Fruit fly (Drosophila melanogaster) whole organism, embryonic: ENCODE results near the gene Rab19.

ENCODE experiments used
- Bteb2 ChIP-seq: fragments of 200-800 bp; sonication (Bioruptor generic); optimal IDR thresholded peaks from 2 replicates; lab custom pipeline; 2016; ENCODE audit warnings: missing biosample characterization, missing genetic modification characterization
- CG10543 ChIP-seq: fragments of 200-800 bp; sonication (Bioruptor generic); optimal IDR thresholded peaks from 3 replicates; lab custom pipeline; 2017; ENCODE audit warnings: missing biosample characterization, mild to moderate bottlenecking, missing genetic modification characterization, moderate library complexity
- CG12744 ChIP-seq: fragments of 200-800 bp; sonication (Bioruptor generic); optimal IDR thresholded peaks from 2 replicates; lab custom pipeline; 2016; ENCODE audit warnings: missing biosample characterization, missing genetic modification characterization
- CG14441 ChIP-seq: fragments of 200-800 bp; sonication (Bioruptor generic); IDR thresholded peaks from 2 replicates; pipeline ENCODE4 v1.3.6; 2022; ENCODE audit warnings: missing biosample characterization, missing genetic modification characterization
- CG16813 ChIP-seq: fragments of 200-800 bp; sonication (Bioruptor generic); IDR thresholded peaks from 3 replicates; pipeline ENCODE4 v1.3.6; 2022; ENCODE audit warnings: missing biosample characterization, missing genetic modification characterization; ENCODE audit not compliant: partially characterized antibody
- CG17186 ChIP-seq: fragments of 200-800 bp; sonication (Bioruptor generic); optimal IDR thresholded peaks from 3 replicates; lab custom pipeline; 2017; ENCODE audit warnings: missing biosample characterization, missing genetic modification reagents, missing genetic modification characterization
- CG18011 ChIP-seq: fragments of 200-800 bp; sonication (Bioruptor generic); optimal IDR thresholded peaks from 2 replicates; lab custom pipeline; 2017; ENCODE audit warnings: missing biosample characterization, missing genetic modification characterization, mild to moderate bottlenecking, moderate library complexity, missing genotype
- CG2116 ChIP-seq: fragments of 200-800 bp; sonication (Bioruptor generic); optimal IDR thresholded peaks from 3 replicates; lab custom pipeline; 2018; ENCODE audit warnings: missing biosample characterization, mild to moderate bottlenecking, missing genetic modification characterization
- CG2889 ChIP-seq: fragments of 200-800 bp; sonication (Bioruptor generic); IDR thresholded peaks from 3 replicates; pipeline ENCODE4 v1.3.6; 2022; ENCODE audit warnings: missing biosample characterization, missing genetic modification characterization
- CG31365 ChIP-seq: fragments of 200-800 bp; sonication (Bioruptor generic); optimal IDR thresholded peaks from 2 replicates; lab custom pipeline; 2018; ENCODE audit warnings: missing biosample characterization, mild to moderate bottlenecking, missing genetic modification characterization
- CG3838 ChIP-seq: fragments of 200-800 bp; sonication (Bioruptor generic); optimal IDR thresholded peaks from 3 replicates; lab custom pipeline; 2016; ENCODE audit warnings: missing biosample characterization, missing genetic modification characterization
- CG42726 ChIP-seq: fragments of 200-800 bp; sonication (Bioruptor generic); IDR thresholded peaks from 2 replicates; pipeline ENCODE4 v1.3.6; 2022; ENCODE audit warnings: missing biosample characterization, missing genetic modification characterization; ENCODE audit not compliant: partially characterized antibody
- CG4707 ChIP-seq: fragments of 200-800 bp; sonication (Bioruptor generic); optimal IDR thresholded peaks from 2 replicates; lab custom pipeline; 2018; ENCODE audit warnings: missing biosample characterization, mild to moderate bottlenecking, missing genetic modification characterization, moderate library complexity
- CG5245 ChIP-seq: fragments of 200-800 bp; sonication (Bioruptor generic); optimal IDR thresholded peaks from 3 replicates; lab custom pipeline; 2016; ENCODE audit warnings: missing biosample characterization, missing genetic modification characterization
- CG6765 ChIP-seq: fragments of 200-800 bp; sonication (Bioruptor generic); optimal IDR thresholded peaks from 3 replicates; lab custom pipeline; 2017; ENCODE audit warnings: missing biosample characterization, mild to moderate bottlenecking, missing genetic modification characterization
- CG7357 ChIP-seq: fragments of 200-800 bp; sonication (Bioruptor generic); IDR thresholded peaks from 3 replicates; pipeline ENCODE4 v1.3.6; 2022; ENCODE audit warnings: missing biosample characterization, missing genetic modification characterization
- CG7745 ChIP-seq: fragments of 200-800 bp; sonication (Bioruptor generic); optimal IDR thresholded peaks from 2 replicates; lab custom pipeline; 2018; ENCODE audit warnings: missing biosample characterization, mild to moderate bottlenecking, missing genetic modification characterization, moderate library complexity
- D ChIP-seq, 2 experiments: fragments of 200-800 bp in 1 of 2; fragments of >200 bp in 1 of 2; sonication (Bioruptor generic) in 1 of 2; optimal IDR thresholded peaks; 2 replicates in 1 of 2; 3 replicates in 1 of 2; lab custom pipeline; 2017; ENCODE audit warnings: mild to moderate bottlenecking in 1 of 2, missing biosample characterization in 1 of 2, missing genetic modification characterization in 1 of 2, missing genetic modification reagents in 1 of 2
- D19A ChIP-seq: fragments of 200-800 bp; optimal IDR thresholded peaks from 3 replicates; lab custom pipeline; 2019; ENCODE audit warnings: missing biosample characterization, mild to moderate bottlenecking, missing genetic modification characterization, moderate library complexity
- D19B ChIP-seq: fragments of 200-800 bp; sonication (Bioruptor generic); optimal IDR thresholded peaks from 2 replicates; lab custom pipeline; 2017; ENCODE audit warnings: missing biosample characterization, mild to moderate bottlenecking, missing genetic modification characterization
- HHEX ChIP-seq: fragments of 200-800 bp; sonication (Bioruptor generic); optimal IDR thresholded peaks from 3 replicates; lab custom pipeline; 2017; ENCODE audit warnings: missing biosample characterization, mild to moderate bottlenecking, missing genetic modification characterization, missing genetic modification reagents
- HLH4C ChIP-seq: fragments of 200-800 bp; sonication (Bioruptor generic); IDR thresholded peaks from 3 replicates; pipeline ENCODE4 v1.3.6; 2022; ENCODE audit warnings: missing biosample characterization, missing genetic modification characterization; ENCODE audit not compliant: partially characterized antibody
- Hey ChIP-seq: fragments of 200-800 bp; sonication (Bioruptor generic); optimal IDR thresholded peaks from 3 replicates; lab custom pipeline; 2018; ENCODE audit warnings: missing biosample characterization, mild to moderate bottlenecking, missing genetic modification characterization
- HmgD ChIP-seq: fragments of 200-800 bp; sonication (Bioruptor generic); optimal IDR thresholded peaks from 3 replicates; lab custom pipeline; 2016; ENCODE audit warnings: missing biosample characterization, missing genetic modification characterization
- HmgZ ChIP-seq: fragments of 200-800 bp; sonication (Bioruptor generic); optimal IDR thresholded peaks from 2 replicates; lab custom pipeline; 2018; ENCODE audit warnings: missing biosample characterization, mild to moderate bottlenecking, missing genetic modification characterization
- Hmx ChIP-seq: fragments of 200-800 bp; sonication (Bioruptor generic); optimal IDR thresholded peaks from 2 replicates; lab custom pipeline; 2016; ENCODE audit warnings: missing biosample characterization, missing genetic modification characterization
- Hr3 ChIP-seq: fragments of 200-800 bp; sonication (Bioruptor generic); optimal IDR thresholded peaks from 3 replicates; lab custom pipeline; 2016; ENCODE audit warnings: missing biosample characterization, missing genetic modification characterization
- Kr ChIP-seq: fragments of 200-800 bp; sonication (Bioruptor generic); optimal IDR thresholded peaks from 2 replicates; lab custom pipeline; 2017; ENCODE audit warnings: missing biosample characterization, mild to moderate bottlenecking, missing genetic modification characterization
- Lim3 ChIP-seq: fragments of 200-800 bp; sonication (Bioruptor generic); IDR thresholded peaks from 2 replicates; pipeline ENCODE4 v1.3.6; 2022; ENCODE audit warnings: missing biosample characterization, missing genetic modification characterization
- Mrtf ChIP-seq: fragments of 200-800 bp; sonication (Bioruptor generic); IDR thresholded peaks from 3 replicates; pipeline ENCODE4 v1.3.6; 2022; ENCODE audit warnings: missing biosample characterization, missing genetic modification characterization
- NFAT ChIP-seq: fragments of 200-800 bp; sonication (Bioruptor generic); IDR thresholded peaks from 2 replicates; pipeline ENCODE4 v1.3.6; 2022; ENCODE audit warnings: missing biosample characterization, missing genetic modification characterization
- NK7.1 ChIP-seq: fragments of 200-800 bp; sonication (Bioruptor generic); optimal IDR thresholded peaks from 3 replicates; lab custom pipeline; 2016; ENCODE audit warnings: missing biosample characterization, missing genetic modification characterization
- Spps ChIP-seq: fragments of 200-800 bp; sonication (Bioruptor generic); optimal IDR thresholded peaks from 2 replicates; lab custom pipeline; 2018; ENCODE audit warnings: missing biosample characterization, mild to moderate bottlenecking, missing genetic modification characterization
- YL-1 ChIP-seq: fragments of 200-800 bp; sonication (Bioruptor generic); optimal IDR thresholded peaks from 3 replicates; lab custom pipeline; 2017; ENCODE audit warnings: missing biosample characterization, mild to moderate bottlenecking, missing genetic modification characterization
- bcd ChIP-seq: fragments of 200-800 bp; sonication (Bioruptor generic); optimal IDR thresholded peaks from 2 replicates; lab custom pipeline; 2017; ENCODE audit warnings: missing biosample characterization, mild to moderate bottlenecking, missing genetic modification characterization
- crol ChIP-seq: fragments of 200-800 bp; sonication (Bioruptor generic); IDR thresholded peaks from 2 replicates; pipeline ENCODE4 v1.3.6; 2022; ENCODE audit warnings: missing biosample characterization, missing genetic modification characterization
- dpn ChIP-seq, 2 experiments: fragments of 200-800 bp; sonication (Bioruptor generic); optimal IDR thresholded peaks; 3 replicates each; lab custom pipeline; 2016; ENCODE audit warnings: missing biosample characterization in 2 of 2, missing genetic modification characterization in 2 of 2
- gt ChIP-seq: fragments of 200-800 bp; sonication (Bioruptor generic); IDR thresholded peaks from 2 replicates; pipeline ENCODE4 v1.3.6; 2022; ENCODE audit warnings: missing biosample characterization, missing genetic modification characterization
- her ChIP-seq: fragments of 200-800 bp; sonication (Bioruptor generic); optimal IDR thresholded peaks from 2 replicates; lab custom pipeline; 2016; ENCODE audit warnings: missing biosample characterization, missing genetic modification characterization
- lov ChIP-seq, 2 experiments: fragments of 200-800 bp in 1 of 2; fragments of >200 bp in 1 of 2; sonication (Bioruptor generic) in 1 of 2; IDR thresholded peaks in 1 of 2; optimal IDR thresholded peaks in 1 of 2; 2 replicates in 1 of 2; 3 replicates in 1 of 2; pipeline versions ENCODE4 v1.3.6 to Lab custom; 2017 to 2022; ENCODE audit warnings: missing biosample characterization in 1 of 2, missing genetic modification characterization in 1 of 2
- nom ChIP-seq: fragments of 200-800 bp; sonication (Bioruptor generic); optimal IDR thresholded peaks from 2 replicates; lab custom pipeline; 2017; ENCODE audit warnings: missing biosample characterization, missing genetic modification characterization, mild to moderate bottlenecking, moderate library complexity, missing genetic modification reagents
- pzg ChIP-seq: fragments of 200-800 bp; sonication (Bioruptor generic); optimal IDR thresholded peaks from 3 replicates; lab custom pipeline; 2018; ENCODE audit warnings: missing biosample characterization, mild to moderate bottlenecking, missing genetic modification characterization, moderate library complexity
- sd ChIP-seq: fragments of 200-800 bp; sonication (Bioruptor generic); optimal IDR thresholded peaks from 3 replicates; lab custom pipeline; 2018; ENCODE audit warnings: missing biosample characterization, mild to moderate bottlenecking, missing genetic modification characterization, moderate library complexity
- seq ChIP-seq: fragments of 200-800 bp; sonication (Bioruptor generic); IDR thresholded peaks from 2 replicates; pipeline ENCODE4 v1.3.6; 2022; ENCODE audit warnings: missing biosample characterization, missing genetic modification characterization
- so ChIP-seq: fragments of 200-800 bp; sonication (Bioruptor generic); IDR thresholded peaks from 3 replicates; pipeline ENCODE4 v1.3.6; 2022; ENCODE audit warnings: missing biosample characterization, missing genetic modification characterization
- sug ChIP-seq: fragments of 200-800 bp; optimal IDR thresholded peaks from 2 replicates; lab custom pipeline; 2019; ENCODE audit warnings: missing biosample characterization, mild to moderate bottlenecking, missing genetic modification characterization, moderate library complexity
- zfh1 ChIP-seq: fragments of 200-800 bp; sonication (Bioruptor generic); IDR thresholded peaks from 3 replicates; pipeline ENCODE4 v1.3.6; 2022; ENCODE audit warnings: missing biosample characterization, missing genetic modification characterization

Gene Rab19

DNA sequence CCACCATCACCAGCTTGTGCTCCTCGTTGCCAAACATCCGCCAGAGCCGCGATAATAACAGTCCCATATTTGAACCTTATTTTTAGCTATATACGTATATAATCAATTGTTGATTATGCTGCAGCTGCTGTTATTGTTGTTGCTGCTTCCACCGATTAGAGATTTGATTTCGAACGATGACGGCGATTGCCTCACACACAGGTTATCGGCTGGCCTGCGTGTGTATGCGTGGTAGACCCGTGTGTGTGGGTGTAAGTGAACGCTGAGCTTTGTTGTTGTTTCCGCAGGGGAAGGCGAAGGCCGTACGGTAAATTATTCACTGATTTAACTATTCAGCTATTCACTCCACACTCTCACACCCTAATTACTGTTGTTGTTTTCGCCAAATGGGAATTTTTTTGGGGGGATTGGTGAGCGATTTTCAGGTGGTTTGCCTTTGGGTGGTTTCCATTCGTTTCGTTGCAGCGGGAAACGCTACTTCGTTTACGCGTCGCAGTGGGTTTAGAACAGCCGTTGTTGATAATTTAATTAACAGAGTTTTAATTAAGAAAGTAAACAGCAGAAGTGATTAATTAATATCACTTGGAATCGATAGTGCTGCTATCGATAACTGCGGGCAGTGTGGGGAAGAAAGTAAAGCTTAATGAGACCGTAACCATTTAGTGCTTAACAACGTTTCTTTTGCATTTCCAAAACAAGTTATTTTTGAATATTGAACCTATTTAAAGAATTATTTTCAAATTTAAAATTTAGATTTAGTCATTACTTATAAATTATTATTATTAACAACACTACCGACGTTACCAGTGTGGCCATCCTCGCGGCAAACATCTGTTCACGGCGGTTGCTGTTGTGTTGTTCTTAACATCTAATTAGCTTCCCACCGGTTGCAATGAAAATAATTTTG lies 2.7 kb downstream of the Rab19 start, which contains the start of the genes Arl5 and CG13671 (continued):
- TF ChIP-seq CG14441 (GFP tag; lab: Robert Waterston, UW): peak; percentile 74
- TF ChIP-seq CG2889: peak; percentile 68; the same call in 1 of the 3 replicates
- TF ChIP-seq crol: no peak; the same call in 1 of the 2 replicates
- TF ChIP-seq HLH4C (GFP tag; lab: Robert Waterston, UW): peak; percentile 70
- TF ChIP-seq YL-1 (GFP tag; lab: Kevin White, UChicago): peak; percentile 82
- peak; percentile 78 for TF ChIP-seq bcd (GFP tag; lab: Kevin White, UChicago)
- peak; percentile 4 for TF ChIP-seq Spps (tag; lab: Kevin White, UChicago)
- TF ChIP-seq sd (tag; lab: Kevin White, UChicago): no peak
- TF ChIP-seq NFAT (GFP tag; lab: Robert Waterston, UW): peak; percentile 54; the same call in 1 of the 2 replicates
- no peak for TF ChIP-seq CG12744
- peak; percentile 66 to 89 for TF ChIP-seq dpn (GFP tag; optimal IDR thresholded peaks at IDR 0.05; lab: Kevin White, UChicago)
- TF ChIP-seq CG3838: no peak
- TF ChIP-seq CG7745 (tag; lab: Kevin White, UChicago): peak; percentile 99
- TF ChIP-seq sug (tag; lab: Kevin White, UChicago): peak; percentile 60
- peak; percentile 62 for TF ChIP-seq pzg (GFP tag; lab: Kevin White, UChicago)
- TF ChIP-seq Kr (GFP tag; lab: Kevin White, UChicago): no peak
- no peak for TF ChIP-seq D19A
- peak; percentile 66; the same call in 1 of the 2 replicates for TF ChIP-seq seq (GFP tag; lab: Robert Waterston, UW)
- TF ChIP-seq D (optimal IDR thresholded peaks at IDR 0.05; lab: Kevin White, UChicago): no peak
- TF ChIP-seq D (GFP tag; optimal IDR thresholded peaks at IDR 0.05; lab: Kevin White, UChicago): peak; percentile 65
- TF ChIP-seq Bteb2 (GFP tag; lab: Kevin White, UChicago): peak; percentile 34
- TF ChIP-seq D19B (GFP tag; lab: Kevin White, UChicago): peak; percentile 15
- TF ChIP-seq CG4707 (GFP tag; lab: Kevin White, UChicago): no peak
- peak; percentile 62 for TF ChIP-seq HmgZ
- TF ChIP-seq CG2116 (GFP tag; lab: Kevin White, UChicago): peak; percentile 86
- TF ChIP-seq HmgD: no peak
- no peak for TF ChIP-seq NK7.1 (GFP tag; lab: Kevin White, UChicago)
- TF ChIP-seq nom (GFP tag; lab: Kevin White, UChicago): peak; percentile 1
- peak; percentile 35 for TF ChIP-seq her (GFP tag; lab: Kevin White, UChicago)
- TF ChIP-seq CG17186 (GFP tag; lab: Kevin White, UChicago): peak; percentile 3
- no peak for TF ChIP-seq CG6765
- TF ChIP-seq CG7357 (GFP tag; lab: Robert Waterston, UW): peak; percentile 23; the same call in 1 of the 3 replicates
- TF ChIP-seq lov (optimal IDR thresholded peaks at IDR 0.05; lab: Kevin White, UChicago): no peak
- no peak for TF ChIP-seq lov (GFP tag; IDR thresholded peaks at IDR 0.05; lab: Robert Waterston, UW)
- peak; percentile 25 for TF ChIP-seq Hmx (GFP tag; lab: Kevin White, UChicago)
- TF ChIP-seq zfh1: peak; percentile 85
- peak; percentile 60 for TF ChIP-seq CG10543 (GFP tag; lab: Kevin White, UChicago)
- TF ChIP-seq Mrtf (GFP tag; lab: Robert Waterston, UW): peak; percentile 75
- TF ChIP-seq Hr3 (GFP tag; lab: Kevin White, UChicago): peak; percentile 86
- TF ChIP-seq CG5245 (GFP tag; lab: Kevin White, UChicago): peak; percentile 76
- TF ChIP-seq Lim3 (GFP tag; lab: Robert Waterston, UW): no peak
- TF ChIP-seq CG42726 (GFP tag; lab: Robert Waterston, UW): no peak; the same call in 1 of the 2 replicates
- TF ChIP-seq CG16813 (GFP tag; lab: Robert Waterston, UW): peak; percentile 77
- TF ChIP-seq CG18011 (GFP tag; lab: Kevin White, UChicago): peak; percentile 72
- TF ChIP-seq so (GFP tag; lab: Robert Waterston, UW): peak; percentile 59; the same call in 1 of the 3 replicates
- peak; percentile 65 for TF ChIP-seq HHEX
- TF ChIP-seq CG31365 (tag; lab: Kevin White, UChicago): no peak
- no peak for TF ChIP-seq gt
- no peak for TF ChIP-seq Hey (tag; lab: Kevin White, UChicago)
